Worm (Caenorhabditis elegans): ENCODE results near the gene Y71H2AM.29.
"Not testable (repeated sequence)": the region's sequence is repeated elsewhere in the genome, so short reads cannot be mapped to it uniquely, and the experiment has no call there.

Y71H2AM.29 gene

ce11 chrIII:2841856-2842373 is 9.3 kb downstream of the Y71H2AM.29 start, which contains the start of gene H34I24.2:
Gene H34I24.2 (plus strand): TSS chrIII:2842044.
- no peak for TF ChIP-seq nhr-237 (tag; optimal IDR thresholded peaks at IDR 0.05)
- TF ChIP-seq fos-1 (tag; optimal IDR thresholded peaks at IDR 0.05), result peak; percentile 20

ce11 chrIII:2846747-2847146 is 14.2 kb downstream of the Y71H2AM.29 start, which contains the start of gene H34I24.1:
Gene H34I24.1 (plus strand): TSS chrIII:2847047.
- TF ChIP-seq lin-39, F13H6.1, nhr-6 (tag; optimal IDR thresholded peaks at IDR 0.05): not testable (repeated sequence)

DNA sequence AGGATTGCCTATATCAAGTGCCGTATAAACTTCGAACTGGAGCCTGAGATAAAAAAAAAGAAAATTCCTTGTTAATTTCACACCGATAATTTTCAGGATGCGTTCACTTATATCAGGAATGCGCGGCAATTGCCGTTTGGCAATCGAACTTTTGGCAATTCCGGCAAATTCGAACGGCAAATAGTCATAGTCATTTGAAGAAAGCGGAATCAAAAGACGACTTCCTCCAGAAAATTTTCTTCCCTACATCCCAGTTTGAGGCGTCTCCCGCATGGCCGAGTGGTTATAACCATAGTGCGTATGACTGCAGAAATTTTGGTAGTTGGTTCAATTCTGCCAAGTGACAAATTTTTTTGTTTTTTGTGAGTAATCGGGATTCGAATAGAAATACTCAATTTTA is 23.3 kb downstream of the Y71H2AM.29 start, which contains the start of gene F56F11.4:
F56F11.4 (plus strand) TSS at position 301 of the 400 bp plus-strand sequence.
- TF ChIP-seq nhr-77 (tag; optimal IDR thresholded peaks at IDR 0.05), result no peak
- no peak for TF ChIP-seq nhr-23 (tag; optimal IDR thresholded peaks at IDR 0.05)
- no peak for TF ChIP-seq ama-1 (optimal IDR thresholded peaks at IDR 0.05)
- no peak for TF ChIP-seq nhr-129 (tag; optimal IDR thresholded peaks at IDR 0.05)
- TF ChIP-seq nhr-12 (tag; optimal IDR thresholded peaks at IDR 0.05), result no peak
- TF ChIP-seq egl-27 (tag; optimal IDR thresholded peaks at IDR 0.05), result no peak
- TF ChIP-seq crh-2 (tag; optimal IDR thresholded peaks at IDR 0.05), result no peak
- TF ChIP-seq C34F6.9 (tag; optimal IDR thresholded peaks at IDR 0.05), result no peak
- TF ChIP-seq R02D3.7 (tag; optimal IDR thresholded peaks at IDR 0.05), result no peak
- TF ChIP-seq blmp-1 (tag; optimal IDR thresholded peaks at IDR 0.05; ENCODE audit: insufficient read depth), result no peak

DNA sequence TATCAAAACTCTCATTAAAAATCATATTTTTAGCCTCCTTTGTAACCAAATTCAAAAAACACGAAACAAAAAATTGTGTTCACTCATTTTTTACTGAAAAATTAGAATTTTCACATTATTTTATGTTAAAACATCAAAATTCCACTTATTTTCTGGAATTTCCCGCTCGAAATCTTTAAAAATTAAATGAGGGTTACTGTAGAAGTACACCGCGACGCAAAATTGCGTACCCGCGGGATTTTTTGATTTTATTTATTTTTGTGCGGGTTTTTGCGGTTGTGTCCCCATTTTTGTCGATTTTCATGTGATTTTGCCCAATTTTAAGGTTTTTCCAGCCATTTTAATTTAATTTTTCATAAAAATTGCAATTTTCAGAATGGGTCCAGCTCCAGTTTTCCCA is 25.8 kb downstream of the Y71H2AM.29 start:
- no peak for TF ChIP-seq unc-39 (tag; optimal IDR thresholded peaks at IDR 0.05)

DNA sequence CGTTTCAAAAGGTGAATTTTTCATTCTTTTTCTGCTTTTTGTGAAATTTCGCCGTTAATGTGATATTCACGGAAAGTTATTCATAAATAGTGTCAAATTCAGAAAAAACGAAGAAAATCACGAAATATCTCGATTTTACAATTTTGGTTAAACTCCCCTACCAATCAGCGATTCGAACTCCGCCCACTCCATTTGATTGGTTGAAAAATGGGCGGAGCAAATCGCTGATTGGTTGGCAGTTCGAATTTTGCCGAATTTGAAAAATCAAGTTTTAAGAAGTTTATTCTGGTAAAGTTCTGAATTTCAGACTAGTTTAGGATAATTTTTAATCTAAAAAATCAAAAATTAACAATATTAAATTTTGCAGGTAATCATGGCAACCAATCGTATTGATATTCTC is 32.1 kb downstream of the Y71H2AM.29 start:
- no peak for TF ChIP-seq egl-27 (tag; optimal IDR thresholded peaks at IDR 0.05)

DNA sequence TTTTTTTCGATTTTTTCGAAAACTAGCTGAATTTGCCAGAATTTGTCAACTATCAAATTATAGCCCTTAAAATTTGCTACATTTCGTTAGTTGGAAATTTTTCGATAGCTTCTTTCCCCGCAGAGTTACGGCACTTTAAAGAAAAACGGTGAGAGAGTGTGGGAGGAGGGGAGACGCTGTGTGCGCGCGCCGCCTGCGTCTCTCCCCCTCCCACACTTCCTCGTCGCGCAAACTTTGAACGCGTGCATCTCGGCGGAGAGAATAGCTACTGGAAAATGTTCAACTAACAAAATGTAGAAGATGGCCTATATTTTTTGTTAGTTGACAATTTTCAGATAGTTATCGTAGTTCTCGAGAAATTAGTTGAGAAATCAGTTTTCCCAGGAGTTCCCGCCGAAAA is 34.0 kb downstream of the Y71H2AM.29 start:
- TF ChIP-seq nhr-129 (tag; optimal IDR thresholded peaks at IDR 0.05), result no peak
- TF ChIP-seq sem-4 (tag; optimal IDR thresholded peaks at IDR 0.05), result no peak
- no peak for TF ChIP-seq ztf-4 (tag; optimal IDR thresholded peaks at IDR 0.05)
- no peak for TF ChIP-seq unc-55 (GFP tag; optimal IDR thresholded peaks at IDR 0.05)
- TF ChIP-seq elt-3 (tag; optimal IDR thresholded peaks at IDR 0.05), result no peak
- TF ChIP-seq lin-11 (tag; optimal IDR thresholded peaks at IDR 0.05), result no peak
- no peak for TF ChIP-seq egl-27 (tag; optimal IDR thresholded peaks at IDR 0.05)
- TF ChIP-seq ztf-11 (tag; optimal IDR thresholded peaks at IDR 0.05), result no peak
- TF ChIP-seq alr-1 (tag; optimal IDR thresholded peaks at IDR 0.05), result no peak
- no peak for TF ChIP-seq nhr-12 (tag; optimal IDR thresholded peaks at IDR 0.05)
- no peak for TF ChIP-seq unc-39 (tag; optimal IDR thresholded peaks at IDR 0.05)
- no peak for TF ChIP-seq lin-39 (tag; optimal IDR thresholded peaks at IDR 0.05)
- TF ChIP-seq C34F6.9 (tag; optimal IDR thresholded peaks at IDR 0.05), result no peak
- TF ChIP-seq ZK546.5 (tag; optimal IDR thresholded peaks at IDR 0.05), result no peak
- TF ChIP-seq snpc-4 (tag; optimal IDR thresholded peaks at IDR 0.05), result no peak
- no peak for TF ChIP-seq sma-3 (GFP tag; optimal IDR thresholded peaks at IDR 0.05)
- no peak for TF ChIP-seq nhr-77 (tag; optimal IDR thresholded peaks at IDR 0.05)
- no peak for TF ChIP-seq peb-1 (tag; optimal IDR thresholded peaks at IDR 0.05)

DNA sequence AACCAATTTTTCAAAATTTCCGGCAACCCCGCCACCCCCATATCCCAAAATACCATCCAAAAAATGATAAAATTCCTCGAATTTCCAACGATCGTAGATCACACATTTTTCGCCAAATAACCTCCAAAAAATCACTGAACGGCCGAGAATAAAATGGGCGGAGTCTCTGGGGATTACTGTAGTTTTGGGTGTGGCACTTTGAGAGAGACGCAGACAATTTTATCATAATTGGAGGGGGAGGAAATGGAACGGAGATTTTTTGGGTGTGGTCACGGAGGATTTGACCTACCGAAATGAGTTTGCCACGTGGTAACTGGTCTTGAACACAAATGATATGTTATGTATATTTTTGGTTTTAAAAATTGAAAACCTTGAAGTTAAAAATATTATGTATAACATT is 35.8 kb downstream of the Y71H2AM.29 start:
- TF ChIP-seq lsy-2 (tag; optimal IDR thresholded peaks at IDR 0.05), result peak in 1 of 2 experiments; percentile 24
- no peak for TF ChIP-seq nhr-237 (tag; optimal IDR thresholded peaks at IDR 0.05)
- TF ChIP-seq nhr-77 (tag; optimal IDR thresholded peaks at IDR 0.05), result no peak
- TF ChIP-seq sma-9 (GFP tag; optimal IDR thresholded peaks at IDR 0.05), result peak; percentile 38
- no peak for TF ChIP-seq sma-9 (tag; optimal IDR thresholded peaks at IDR 0.05)
- TF ChIP-seq C34F6.9 (tag; optimal IDR thresholded peaks at IDR 0.05), result no peak
- peak; percentile 32 for TF ChIP-seq sma-3 (GFP tag; optimal IDR thresholded peaks at IDR 0.05)
- TF ChIP-seq nhr-11 (tag; optimal IDR thresholded peaks at IDR 0.05), result no peak
